Fruit fly (Drosophila melanogaster): ENCODE measurements around the gene CG13784.

Gene CG13784

DNA sequence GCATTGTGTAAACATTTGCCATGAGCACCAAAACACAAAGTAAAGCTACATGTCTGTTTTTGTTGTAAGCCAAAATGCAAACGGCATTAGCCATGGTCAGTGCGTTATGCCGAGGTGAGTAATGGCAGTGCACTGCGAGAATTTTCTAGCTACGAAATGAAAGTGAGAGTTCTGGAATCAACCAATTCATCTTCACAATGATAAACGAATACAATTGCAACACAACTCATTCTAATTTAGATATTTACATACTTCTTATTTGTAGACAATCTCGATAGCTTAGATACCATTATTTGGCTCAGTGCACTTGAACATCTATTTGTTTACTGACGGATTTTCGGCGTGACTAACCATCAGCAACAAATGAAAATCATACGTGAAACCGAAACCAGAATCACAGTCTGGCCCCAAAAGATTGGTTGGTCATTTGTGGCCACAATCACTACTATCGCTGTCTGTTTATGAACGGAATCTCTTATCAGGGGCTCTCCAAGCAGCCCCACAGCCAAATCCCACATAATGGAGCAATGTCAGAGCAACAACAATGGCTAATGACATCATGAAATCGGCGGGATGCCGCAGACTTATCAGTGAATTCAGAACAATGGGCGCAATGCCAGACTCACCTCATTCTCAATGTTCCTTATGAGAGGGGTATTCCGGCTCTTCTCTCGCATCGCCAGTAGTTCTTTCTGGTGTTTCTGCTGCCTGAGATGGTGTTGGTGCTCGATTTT lies 64.8 kb downstream of the CG13784 start (continued):
- TF ChIP-seq MBD-R2 (GFP tag; IDR thresholded peaks at IDR 0.05) (no peak), bowl (GFP tag; IDR thresholded peaks at IDR 0.05) (no peak), CG3995 (GFP tag; optimal IDR thresholded peaks at IDR 0.05) (no peak), tio (GFP tag; optimal IDR thresholded peaks at IDR 0.05) (peak; percentile 19), sima (GFP tag; optimal IDR thresholded peaks at IDR 0.05) (no peak), CG4360 (GFP tag; IDR thresholded peaks at IDR 0.05) (0 out of 2 replicates have a peak, but pooled peaks have one; percentile 12), CG2120 (GFP tag; optimal IDR thresholded peaks at IDR 0.05) (no peak), Optix (GFP tag; IDR thresholded peaks at IDR 0.05) (no peak), Side (GFP tag; optimal IDR thresholded peaks at IDR 0.05) (peak; percentile 14), CG17912 (GFP tag; optimal IDR thresholded peaks at IDR 0.05) (no peak), en (GFP tag; optimal IDR thresholded peaks at IDR 0.05) (no peak), so (GFP tag; IDR thresholded peaks at IDR 0.05) (no peak), Hmr (GFP tag; optimal IDR thresholded peaks at IDR 0.05) (peak; percentile 12), zfh2 (GFP tag; optimal IDR thresholded peaks at IDR 0.05) (no peak), CG10431 (GFP tag; optimal IDR thresholded peaks at IDR 0.05) (no peak), ranshi (GFP tag; IDR thresholded peaks at IDR 0.05) (peak; percentile 18; the same call in 1 of the 2 replicates), nmo (GFP tag; optimal IDR thresholded peaks at IDR 0.05) (peak; percentile 25), Bgb (GFP tag; IDR thresholded peaks at IDR 0.05; ENCODE audit: partially characterized antibody) (no peak), jigr1 (GFP tag; IDR thresholded peaks at IDR 0.05) (0 out of 3 replicates have a peak, but pooled peaks have one; percentile 36), Hey (tag; optimal IDR thresholded peaks at IDR 0.05) (no peak), CG30431 (GFP tag; optimal IDR thresholded peaks at IDR 0.05) (no peak), NFAT (GFP tag; IDR thresholded peaks at IDR 0.05) (no peak), Hr39 (optimal IDR thresholded peaks at IDR 0.05) (no peak), aop (GFP tag; IDR thresholded peaks at IDR 0.05) (no peak), CG8944 (GFP tag; optimal IDR thresholded peaks at IDR 0.05) (no peak), bigmax (GFP tag; optimal IDR thresholded peaks at IDR 0.05) (no peak), CG32767 (GFP tag; IDR thresholded peaks at IDR 0.05) (no peak), CG5180 (GFP tag; optimal IDR thresholded peaks at IDR 0.05) (no peak), Dref (GFP tag; IDR thresholded peaks at IDR 0.05) (no peak), CG9932 (GFP tag; IDR thresholded peaks at IDR 0.05) (no peak), Fer1 (GFP tag; optimal IDR thresholded peaks at IDR 0.05) (peak; percentile 11), Tbp (GFP tag; optimal IDR thresholded peaks at IDR 0.05) (no peak), CG12155 (GFP tag; optimal IDR thresholded peaks at IDR 0.05) (peak; percentile 4), CG32772 (GFP tag; IDR thresholded peaks at IDR 0.05) (no peak), CG14710 (tag; optimal IDR thresholded peaks at IDR 0.05) (peak; percentile 6), Usf (GFP tag; optimal IDR thresholded peaks at IDR 0.05) (no peak), CG32532 (GFP tag; IDR thresholded peaks at IDR 0.05) (no peak), Lpt (GFP tag; optimal IDR thresholded peaks at IDR 0.05) (no peak), CG7271 (tag; optimal IDR thresholded peaks at IDR 0.05) (no peak), Eip74EF (GFP tag; optimal IDR thresholded peaks at IDR 0.05) (no peak), kah (GFP tag; optimal IDR thresholded peaks at IDR 0.05) (no peak), Drgx (GFP tag; IDR thresholded peaks at IDR 0.05) (peak; percentile 43; the same call in 1 of the 2 replicates), fd3F (GFP tag; optimal IDR thresholded peaks at IDR 0.05) (no peak), Oaz (GFP tag; IDR thresholded peaks at IDR 0.05) (no peak), YL-1 (GFP tag; optimal IDR thresholded peaks at IDR 0.05) (no peak), CG12236 (GFP tag; optimal IDR thresholded peaks at IDR 0.05) (no peak), toy (GFP tag; IDR thresholded peaks at IDR 0.05) (no peak), CG17359 (tag; optimal IDR thresholded peaks at IDR 0.05) (peak; percentile 23), pzg (GFP tag; optimal IDR thresholded peaks at IDR 0.05) (no peak), Sox100B (GFP tag; optimal IDR thresholded peaks at IDR 0.05) (peak; percentile 14), CG18476 (GFP tag; optimal IDR thresholded peaks at IDR 0.05) (peak; percentile 9)

Measured in whole organism, embryonic.